Fruit fly (Drosophila melanogaster) whole organism, prepupa: ENCODE measurements around the gene Pkg21D.

ENCODE experiments used
- Blimp-1 ChIP-seq: fragments of 200-800 bp; sonication (Bioruptor generic); optimal IDR thresholded peaks from 3 replicates; lab custom pipeline; 2017; ENCODE audit warnings: missing biosample characterization, missing genetic modification characterization, mild to moderate bottlenecking, moderate library complexity, missing genetic modification reagents
- CG10669 ChIP-seq: fragments of 200-800 bp; sonication (Bioruptor generic); optimal IDR thresholded peaks from 3 replicates; lab custom pipeline; 2018; ENCODE audit warnings: missing biosample characterization, mild to moderate bottlenecking, missing genetic modification characterization, moderate library complexity
- CG11902 ChIP-seq: fragments of 200-800 bp; sonication (Bioruptor generic); optimal IDR thresholded peaks from 3 replicates; lab custom pipeline; 2016; ENCODE audit warnings: missing biosample characterization, missing genetic modification characterization
- CG1621 ChIP-seq: fragments of 200-800 bp; sonication (Bioruptor generic); optimal IDR thresholded peaks from 3 replicates; lab custom pipeline; 2018; ENCODE audit warnings: missing biosample characterization, mild to moderate bottlenecking, missing genetic modification characterization
- CG3032 ChIP-seq: fragments of 200-800 bp; optimal IDR thresholded peaks from 2 replicates; lab custom pipeline; 2019; ENCODE audit warnings: missing biosample characterization, mild to moderate bottlenecking, missing genetic modification characterization, moderate library complexity
- CG3919 ChIP-seq: fragments of 200-800 bp; sonication (Bioruptor generic); optimal IDR thresholded peaks from 3 replicates; lab custom pipeline; 2016; ENCODE audit warnings: missing biosample characterization, missing genetic modification characterization
- CG4318 ChIP-seq: fragments of 200-800 bp; sonication (Bioruptor generic); optimal IDR thresholded peaks from 3 replicates; lab custom pipeline; 2017; ENCODE audit warnings: missing biosample characterization, mild to moderate bottlenecking, missing genetic modification characterization
- CG6163 ChIP-seq: fragments of 200-800 bp; sonication (Bioruptor generic); IDR thresholded peaks from 3 replicates; pipeline ENCODE4 v1.3.6; 2022; ENCODE audit warnings: missing biosample characterization, missing genetic modification characterization
- CG6792 ChIP-seq: fragments of 200-800 bp; sonication (Bioruptor generic); optimal IDR thresholded peaks from 3 replicates; lab custom pipeline; 2016; ENCODE audit warnings: missing biosample characterization, missing genetic modification characterization
- CG6808 ChIP-seq: fragments of 200-800 bp; sonication (Bioruptor generic); optimal IDR thresholded peaks from 3 replicates; lab custom pipeline; 2017; ENCODE audit warnings: missing biosample characterization, missing genetic modification characterization, mild to moderate bottlenecking, moderate library complexity, missing genetic modification reagents
- CG7368 ChIP-seq: fragments of 200-800 bp; sonication (Bioruptor generic); optimal IDR thresholded peaks from 3 replicates; lab custom pipeline; 2016; ENCODE audit warnings: missing biosample characterization, missing genetic modification characterization
- CG8119 ChIP-seq: fragments of 200-800 bp; sonication (Bioruptor generic); IDR thresholded peaks from 3 replicates; pipeline ENCODE4 v1.3.6; 2022; ENCODE audit warnings: missing biosample characterization, missing genetic modification characterization
- CG8319 ChIP-seq: fragments of 200-800 bp; sonication (Bioruptor generic); optimal IDR thresholded peaks from 3 replicates; lab custom pipeline; 2016; ENCODE audit warnings: missing biosample characterization, missing genetic modification characterization
- CG8632 ChIP-seq: fragments of 200-800 bp; sonication (Bioruptor generic); optimal IDR thresholded peaks from 3 replicates; lab custom pipeline; 2016; ENCODE audit warnings: missing biosample characterization, missing genetic modification characterization
- Eip78C ChIP-seq: fragments of 200-800 bp; sonication (Bioruptor generic); peaks from one replicate; lab custom pipeline; 2016; ENCODE audit warnings: missing biosample characterization, missing genetic modification characterization
- Eip93F ChIP-seq: fragments of 200-800 bp; sonication (Bioruptor generic); optimal IDR thresholded peaks from 2 replicates; lab custom pipeline; 2016; ENCODE audit warnings: missing biosample characterization, mild to moderate bottlenecking, missing genetic modification characterization
- Gug ChIP-seq: fragments of 200-800 bp; sonication (Bioruptor generic); IDR thresholded peaks from 2 replicates; pipeline ENCODE4 v1.3.6; 2022; ENCODE audit warnings: missing biosample characterization, missing genetic modification characterization
- Hr39 ChIP-seq: fragments of 200-800 bp; sonication (Bioruptor generic); optimal IDR thresholded peaks from 2 replicates; lab custom pipeline; 2016; ENCODE audit warnings: missing biosample characterization, missing genetic modification characterization
- Hr4 ChIP-seq: fragments of 200-800 bp; sonication (Bioruptor generic); optimal IDR thresholded peaks from 3 replicates; lab custom pipeline; 2016; ENCODE audit warnings: missing biosample characterization, missing genetic modification characterization
- Lpt ChIP-seq: fragments of 200-800 bp; sonication (Bioruptor generic); optimal IDR thresholded peaks from 3 replicates; lab custom pipeline; 2016; ENCODE audit warnings: missing biosample characterization, missing genetic modification characterization
- Met ChIP-seq: fragments of 200-800 bp; sonication (Bioruptor generic); optimal IDR thresholded peaks from 3 replicates; lab custom pipeline; 2016; ENCODE audit warnings: missing biosample characterization, missing genetic modification characterization
- Sox102F ChIP-seq: fragments of 200-800 bp; sonication (Bioruptor generic); optimal IDR thresholded peaks from 2 replicates; lab custom pipeline; 2016; ENCODE audit warnings: missing biosample characterization, mild to moderate bottlenecking, missing genetic modification characterization
- Sox14 ChIP-seq: fragments of 200-800 bp; sonication (Bioruptor generic); optimal IDR thresholded peaks from 3 replicates; lab custom pipeline; 2016; ENCODE audit warnings: missing biosample characterization, missing genetic modification characterization
- Sox15 ChIP-seq: fragments of 200-800 bp; sonication (Bioruptor generic); optimal IDR thresholded peaks from 3 replicates; lab custom pipeline; 2016; ENCODE audit warnings: missing biosample characterization, missing genetic modification characterization
- achi ChIP-seq: fragments of 200-800 bp; sonication (Bioruptor generic); optimal IDR thresholded peaks from 3 replicates; lab custom pipeline; 2016; ENCODE audit warnings: missing biosample characterization, missing genetic modification characterization
- acj6 ChIP-seq: fragments of 200-800 bp; sonication (Bioruptor generic); optimal IDR thresholded peaks from 3 replicates; lab custom pipeline; 2016; ENCODE audit warnings: missing biosample characterization, missing genetic modification characterization
- cyc ChIP-seq: fragments of 200-800 bp; sonication (Bioruptor generic); optimal IDR thresholded peaks from 3 replicates; lab custom pipeline; 2016; ENCODE audit warnings: missing biosample characterization, missing genetic modification characterization
- dac ChIP-seq: fragments of 200-800 bp; sonication (Bioruptor generic); optimal IDR thresholded peaks from 2 replicates; lab custom pipeline; 2017; ENCODE audit warnings: missing biosample characterization, mild to moderate bottlenecking, missing genetic modification characterization
- esn ChIP-seq: fragments of 200-800 bp; sonication (Bioruptor generic); optimal IDR thresholded peaks from 2 replicates; lab custom pipeline; 2016; ENCODE audit warnings: missing biosample characterization, mild to moderate bottlenecking, missing genetic modification characterization, moderate library complexity
- fd59A ChIP-seq: fragments of 200-800 bp; sonication (Bioruptor generic); optimal IDR thresholded peaks from 2 replicates; lab custom pipeline; 2017; ENCODE audit warnings: missing biosample characterization, mild to moderate bottlenecking, missing genetic modification characterization, missing genetic modification reagents
- fd85E ChIP-seq: fragments of 200-800 bp; sonication (Bioruptor generic); optimal IDR thresholded peaks from 3 replicates; lab custom pipeline; 2016; ENCODE audit warnings: missing biosample characterization, missing genetic modification characterization
- fkh ChIP-seq: fragments of 200-800 bp; sonication (Bioruptor generic); optimal IDR thresholded peaks from 3 replicates; lab custom pipeline; 2017; ENCODE audit warnings: missing biosample characterization, mild to moderate bottlenecking, missing genetic modification characterization, moderate library complexity
- lz ChIP-seq: fragments of 200-800 bp; sonication (Bioruptor generic); optimal IDR thresholded peaks from 3 replicates; lab custom pipeline; 2016; ENCODE audit warnings: missing biosample characterization, missing genetic modification characterization
- net ChIP-seq: fragments of 200-800 bp; sonication (Bioruptor generic); optimal IDR thresholded peaks from 3 replicates; lab custom pipeline; 2016; ENCODE audit warnings: missing biosample characterization, missing genetic modification characterization
- salr ChIP-seq, 2 experiments: fragments of 200-800 bp; sonication (Bioruptor generic); optimal IDR thresholded peaks; 3 replicates each; lab custom pipeline; 2016 to 2018; ENCODE audit warnings: missing biosample characterization in 2 of 2, missing genetic modification characterization in 2 of 2, mild to moderate bottlenecking in 1 of 2
- ss ChIP-seq, 2 experiments: fragments of 200-800 bp; sonication (Bioruptor generic); optimal IDR thresholded peaks; 2 replicates in 1 of 2; 3 replicates in 1 of 2; lab custom pipeline; 2017 to 2018; ENCODE audit warnings: mild to moderate bottlenecking in 2 of 2, missing biosample characterization in 2 of 2, missing genetic modification characterization in 2 of 2, moderate library complexity in 1 of 2
- svp ChIP-seq: fragments of 200-800 bp; sonication (Bioruptor generic); peaks from one replicate; lab custom pipeline; 2016; ENCODE audit warnings: missing biosample characterization, missing genetic modification characterization
- topi ChIP-seq: fragments of 200-800 bp; sonication (Bioruptor generic); optimal IDR thresholded peaks from 3 replicates; lab custom pipeline; 2016; ENCODE audit warnings: missing biosample characterization, missing genetic modification characterization
- vri ChIP-seq: fragments of 200-800 bp; sonication (Bioruptor generic); optimal IDR thresholded peaks from 3 replicates; lab custom pipeline; 2016; ENCODE audit warnings: missing biosample characterization, mild to moderate bottlenecking, missing genetic modification characterization

Pkg21D gene

dm6 chr2L:819315-820032 is 28.9 kb upstream of the Pkg21D start, which contains the start of the genes PGAP2 and Clp (continued):
- no peak for TF ChIP-seq Hr4 (GFP tag; lab: Kevin White, UChicago)
- peak in 1 of 2 experiments; percentile 48 for TF ChIP-seq ss (GFP tag; optimal IDR thresholded peaks at IDR 0.05; lab: Kevin White, UChicago)
- peak; percentile 71 for TF ChIP-seq acj6 (GFP tag; lab: Kevin White, UChicago)
- TF ChIP-seq CG7368 (GFP tag; lab: Kevin White, UChicago): peak; percentile 46
- peak; percentile 44 for TF ChIP-seq CG3919 (GFP tag; lab: Kevin White, UChicago)
- no peak for TF ChIP-seq vri (GFP tag; lab: Kevin White, UChicago)
- peak; percentile 50 for TF ChIP-seq Gug (GFP tag; lab: Robert Waterston, UW)
- TF ChIP-seq Blimp-1: peak; percentile 3
- TF ChIP-seq fd85E (GFP tag; lab: Kevin White, UChicago): no peak
- peak; percentile 84 for TF ChIP-seq fkh (GFP tag; lab: Kevin White, UChicago)
- peak; percentile 57 for TF ChIP-seq Sox15 (GFP tag; lab: Kevin White, UChicago)
- peak; percentile 80 for TF ChIP-seq esn (GFP tag; lab: Kevin White, UChicago)
- peak; percentile 64 for TF ChIP-seq Hr39
- TF ChIP-seq CG6808 (GFP tag; lab: Kevin White, UChicago): peak; percentile 2
- peak; percentile 86 for TF ChIP-seq svp (GFP tag; lab: Kevin White, UChicago)
- peak; percentile 57 for TF ChIP-seq CG10669 (GFP tag; lab: Kevin White, UChicago)
- peak; percentile 76 for TF ChIP-seq lz (GFP tag; lab: Kevin White, UChicago)
- TF ChIP-seq fd59A (GFP tag; lab: Kevin White, UChicago): peak; percentile 51
- TF ChIP-seq CG4318 (GFP tag; lab: Kevin White, UChicago): no peak
- TF ChIP-seq topi (GFP tag; lab: Kevin White, UChicago): no peak
- peak; percentile 64 for TF ChIP-seq cyc (GFP tag; lab: Kevin White, UChicago)
- TF ChIP-seq dac (GFP tag; lab: Kevin White, UChicago): no peak
- TF ChIP-seq CG1621 (tag; lab: Kevin White, UChicago): no peak
- peak; percentile 13 for TF ChIP-seq Lpt (GFP tag; lab: Kevin White, UChicago)
- peak; percentile 74 for TF ChIP-seq CG3032 (tag; lab: Kevin White, UChicago)
- peak; percentile 50 for TF ChIP-seq CG6792 (GFP tag; lab: Kevin White, UChicago)
- peak; percentile 46; the same call in 2 of the 3 replicates for TF ChIP-seq CG8119 (GFP tag; lab: Robert Waterston, UW)
- no peak for TF ChIP-seq achi (GFP tag; lab: Kevin White, UChicago)
- TF ChIP-seq net (GFP tag; lab: Kevin White, UChicago): no peak
- peak; percentile 64 for TF ChIP-seq Sox14 (GFP tag; lab: Kevin White, UChicago)
- TF ChIP-seq Met (GFP tag; lab: Kevin White, UChicago): no peak
- peak; percentile 41 for TF ChIP-seq CG8632 (GFP tag; lab: Kevin White, UChicago)
- no peak for TF ChIP-seq CG8319 (GFP tag; lab: Kevin White, UChicago)
- peak; percentile 90 for TF ChIP-seq Eip78C
- peak in 1 of 2 experiments; percentile 14 for TF ChIP-seq salr (GFP tag; optimal IDR thresholded peaks at IDR 0.05; lab: Kevin White, UChicago)
- TF ChIP-seq Sox102F (GFP tag; lab: Kevin White, UChicago): no peak

dm6 chr2L:817850-818249 is 27.3 kb upstream of the Pkg21D start, which contains the start of gene CG15880:
CG15880 (minus strand) TSS chr2L:817950.
- TF ChIP-seq Lpt (GFP tag; lab: Kevin White, UChicago) (no peak), CG1621 (tag; lab: Kevin White, UChicago) (no peak), Eip93F (no peak), CG6792 (GFP tag; lab: Kevin White, UChicago) (no peak), Hr39 (no peak), Blimp-1 (no peak), CG8119 (GFP tag; lab: Robert Waterston, UW) (no peak), CG11902 (no peak), Met (GFP tag; lab: Kevin White, UChicago) (no peak), vri (GFP tag; lab: Kevin White, UChicago) (no peak), CG6808 (GFP tag; lab: Kevin White, UChicago) (no peak), esn (GFP tag; lab: Kevin White, UChicago) (no peak), CG10669 (GFP tag; lab: Kevin White, UChicago) (no peak), CG8632 (GFP tag; lab: Kevin White, UChicago) (no peak), cyc (GFP tag; lab: Kevin White, UChicago) (no peak), CG3032 (tag; lab: Kevin White, UChicago) (no peak), CG6163 (no peak), topi (GFP tag; lab: Kevin White, UChicago) (no peak)
